Worm (Caenorhabditis elegans) whole organism, early embryonic: ENCODE data around the gene W06G6.15.

Experiments used
- B0310.2 ChIP-seq: sonication (generic microtip); optimal IDR thresholded peaks from 2 replicates; lab custom pipeline; 2016; ENCODE audit warnings: mild to moderate bottlenecking, missing genetic modification characterization, missing compliant biosample characterization
- aly-1 ChIP-seq: sonication (generic microtip); optimal IDR thresholded peaks from 2 replicates; lab custom pipeline; 2016; ENCODE audit warnings: missing genetic modification characterization, missing compliant biosample characterization
- ama-1 ChIP-seq: fragments of 150-350 bp; optimal IDR thresholded peaks from 2 replicates; lab custom pipeline; 2014
- ceh-13 ChIP-seq: fragments of 200-800 bp; sonication (Bioruptor generic); optimal IDR thresholded peaks from 2 replicates; lab custom pipeline; 2018; ENCODE audit warnings: mild to moderate bottlenecking, missing genetic modification characterization, missing compliant biosample characterization
- ceh-36 ChIP-seq: sonication (generic microtip); optimal IDR thresholded peaks from 2 replicates; lab custom pipeline; 2016; ENCODE audit warnings: missing genetic modification characterization, inconsistent platforms, missing compliant biosample characterization
- ets-7 ChIP-seq: sonication (generic microtip); optimal IDR thresholded peaks from 2 replicates; lab custom pipeline; 2016; ENCODE audit warnings: missing genotype, missing genetic modification characterization, missing compliant biosample characterization
- flt-1 ChIP-seq: fragments of 200-800 bp; sonication (Bioruptor generic); IDR thresholded peaks from 2 replicates; pipeline ENCODE4 v1.3.6; 2022; ENCODE audit warnings: missing genetic modification characterization, missing compliant biosample characterization
- hmg-4 ChIP-seq: fragments of 200-800 bp; sonication (Bioruptor generic); optimal IDR thresholded peaks from 2 replicates; lab custom pipeline; 2018; ENCODE audit warnings: mild to moderate bottlenecking, missing genetic modification characterization, missing compliant biosample characterization
- pes-1 ChIP-seq: fragments of 200-800 bp; sonication (Bioruptor generic); IDR thresholded peaks from 2 replicates; pipeline ENCODE4 v1.3.6; 2022; ENCODE audit warnings: missing genetic modification reagents, missing genetic modification characterization, missing compliant biosample characterization
- sea-1 ChIP-seq: fragments of 200-800 bp; sonication (Bioruptor generic); conservative IDR thresholded peaks from 2 replicates; pipeline ENCODE4 v1.3.6; 2022; ENCODE audit warnings: missing genetic modification characterization, missing compliant biosample characterization
- tbx-11 ChIP-seq: fragments of 200-800 bp; sonication (Bioruptor generic); IDR thresholded peaks from 2 replicates; pipeline ENCODE4 v1.3.6; 2022; ENCODE audit warnings: missing genetic modification characterization, missing compliant biosample characterization
- tbx-37 ChIP-seq: fragments of 200-800 bp; sonication (Bioruptor generic); conservative IDR thresholded peaks from 2 replicates; pipeline ENCODE4 v1.3.6; 2022; ENCODE audit warnings: missing genetic modification reagents, missing genetic modification characterization, missing compliant biosample characterization
- tra-4 ChIP-seq: sonication (generic microtip); optimal IDR thresholded peaks from 2 replicates; lab custom pipeline; 2017; ENCODE audit warnings: missing genetic modification characterization, missing compliant biosample characterization

DNA sequence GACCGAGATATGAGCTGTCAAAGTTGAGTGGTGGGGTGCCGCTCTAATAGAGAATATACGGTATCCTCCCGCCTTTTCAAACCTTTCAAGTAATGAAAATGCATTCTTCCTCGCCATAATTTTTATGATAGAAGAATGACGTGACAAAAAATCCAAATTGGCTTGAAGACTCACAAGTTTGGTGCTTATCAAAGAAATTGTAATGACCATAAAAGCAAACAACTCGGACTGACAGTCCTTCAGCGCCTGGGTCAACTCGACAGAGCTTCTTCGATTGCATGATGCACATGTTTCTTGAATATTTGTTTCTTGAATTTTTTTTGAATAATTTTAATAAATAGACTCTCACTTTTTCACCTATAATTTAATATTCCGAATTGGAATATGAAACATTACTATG is 48.9 kb upstream of the W06G6.15 start:
- no peak for TF ChIP-seq flt-1
- TF ChIP-seq ets-7 (tag; lab: Kevin White, UChicago), result no peak
- no peak for TF ChIP-seq sea-1
- no peak for TF ChIP-seq ceh-13 (GFP tag; lab: Kevin White, UChicago)
- TF ChIP-seq aly-1 (tag; lab: Kevin White, UChicago), result no peak
- TF ChIP-seq ama-1 (lab: Kevin White, UChicago), result no peak
- no peak for TF ChIP-seq pes-1 (GFP tag; lab: Robert Waterston, UW)
- TF ChIP-seq hmg-4 (GFP tag; lab: Kevin White, UChicago), result no peak
- no peak for TF ChIP-seq tbx-11 (GFP tag; lab: Robert Waterston, UW)
- no peak for TF ChIP-seq tra-4 (tag; lab: Kevin White, UChicago)
- TF ChIP-seq B0310.2, result no peak
- no peak for TF ChIP-seq tbx-37 (GFP tag; lab: Robert Waterston, UW)
- no peak for TF ChIP-seq ceh-36 (tag; lab: Kevin White, UChicago)
